Fruit fly (Drosophila melanogaster): ENCODE data around the gene CG10657.

The CG10657 gene

dm6 chr3L:12503865-12504650 lies 7.0 kb upstream of the CG10657 start, which contains the start of the genes CG10646 and vih:
Gene CG10646 (minus strand): TSS chr3L:12503894.
Gene vih (plus strand): TSS chr3L:12504292.
- TF ChIP-seq Fer3 (tag; optimal IDR thresholded peaks at IDR 0.05) = peak; percentile 27
- TF ChIP-seq MTF-1 (GFP tag; optimal IDR thresholded peaks at IDR 0.05; ENCODE audit: borderline replicate concordance) = no peak
- peak in 1 of 3 experiments; percentile 37 for TF ChIP-seq lola (GFP tag; optimal IDR thresholded peaks at IDR 0.05)
- TF ChIP-seq CG2889 (GFP tag; IDR thresholded peaks at IDR 0.05) = no peak
- no peak for TF ChIP-seq dm (GFP tag; optimal IDR thresholded peaks at IDR 0.05)
- TF ChIP-seq CG9609 (GFP tag; optimal IDR thresholded peaks at IDR 0.05) = no peak
- no peak for TF ChIP-seq tgo (GFP tag; IDR thresholded peaks at IDR 0.05)
- no peak for TF ChIP-seq esg (GFP tag; conservative IDR thresholded peaks at IDR 0.05)
- peak; percentile 85 for TF ChIP-seq sens (GFP tag)
- TF ChIP-seq lov (optimal IDR thresholded peaks at IDR 0.05) = no peak
- 0 out of 3 replicates have a peak, but pooled peaks have one; percentile 26 for TF ChIP-seq lov (GFP tag; IDR thresholded peaks at IDR 0.05)
- no peak for TF ChIP-seq cg (GFP tag; optimal IDR thresholded peaks at IDR 0.05)
- no peak for TF ChIP-seq run (tag; optimal IDR thresholded peaks at IDR 0.05)
- no peak for TF ChIP-seq CG12299 (tag; optimal IDR thresholded peaks at IDR 0.05)
- peak; percentile 75 for TF ChIP-seq CG4617 (GFP tag; optimal IDR thresholded peaks at IDR 0.05; ENCODE audit: borderline replicate concordance)
- TF ChIP-seq CG10959 (GFP tag; IDR thresholded peaks at IDR 0.05) = no peak
- no peak for TF ChIP-seq Jarid2 (GFP tag; optimal IDR thresholded peaks at IDR 0.05)
- no peak; the same call in 2 of the 3 replicates for TF ChIP-seq Doc3 (GFP tag; IDR thresholded peaks at IDR 0.05; ENCODE audit: partially characterized antibody)
- TF ChIP-seq bigmax (GFP tag; optimal IDR thresholded peaks at IDR 0.05) = no peak
- TF ChIP-seq Dip3 (GFP tag; optimal IDR thresholded peaks at IDR 0.05) = no peak
- TF ChIP-seq CG14441 (GFP tag; IDR thresholded peaks at IDR 0.05) = 0 out of 2 replicates have a peak, but pooled peaks have one; percentile 6
- TF ChIP-seq CG13296 (GFP tag; optimal IDR thresholded peaks at IDR 0.05) = peak; percentile 60
- peak; percentile 51 for TF ChIP-seq CG7271 (tag; optimal IDR thresholded peaks at IDR 0.05)
- TF ChIP-seq sim (GFP tag; IDR thresholded peaks at IDR 0.05) = no peak
- TF ChIP-seq Six4 (GFP tag; optimal IDR thresholded peaks at IDR 0.05) = peak; percentile 55
- no peak for TF ChIP-seq btn (GFP tag; optimal IDR thresholded peaks at IDR 0.05)
- no peak for TF ChIP-seq CG2129 (GFP tag; IDR thresholded peaks at IDR 0.05; ENCODE audit: partially characterized antibody)
- no peak for TF ChIP-seq pum (GFP tag; optimal IDR thresholded peaks at IDR 0.05)
- peak in 1 of 2 experiments; percentile 49 for TF ChIP-seq Hr51 (GFP tag; optimal IDR thresholded peaks at IDR 0.05)
- TF ChIP-seq CG12071 (GFP tag; optimal IDR thresholded peaks at IDR 0.05) = no peak
- TF ChIP-seq ato (GFP tag; IDR thresholded peaks at IDR 0.05; ENCODE audit: partially characterized antibody) = no peak
- no peak for TF ChIP-seq CG10565 (GFP tag; optimal IDR thresholded peaks at IDR 0.05)
- no peak for TF ChIP-seq Sin3A (optimal IDR thresholded peaks at IDR 0.05)
- TF ChIP-seq trh (GFP tag; optimal IDR thresholded peaks at IDR 0.05) = no peak
- TF ChIP-seq CG16813 (GFP tag; IDR thresholded peaks at IDR 0.05; ENCODE audit: partially characterized antibody) = no peak
- TF ChIP-seq Ptx1 (GFP tag; IDR thresholded peaks at IDR 0.05) = peak; percentile 39; the same call in 1 of the 2 replicates
- TF ChIP-seq dmrt11E (tag; optimal IDR thresholded peaks at IDR 0.05) = peak; percentile 56
- no peak for TF ChIP-seq usp (GFP tag; optimal IDR thresholded peaks at IDR 0.05)
- peak; percentile 42 for TF ChIP-seq Sry-β (GFP tag; optimal IDR thresholded peaks at IDR 0.05)
- TF ChIP-seq lilli (GFP tag; optimal IDR thresholded peaks at IDR 0.05) = peak; percentile 38
- no peak for TF ChIP-seq CG18476 (GFP tag; optimal IDR thresholded peaks at IDR 0.05)
- no peak for TF ChIP-seq slou (GFP tag; optimal IDR thresholded peaks at IDR 0.05)
- peak; percentile 91 for TF ChIP-seq CG10267 (tag; optimal IDR thresholded peaks at IDR 0.05)
- no peak for TF ChIP-seq Lim3 (GFP tag; IDR thresholded peaks at IDR 0.05)
- no peak for TF ChIP-seq CG14014 (GFP tag; IDR thresholded peaks at IDR 0.05)
- TF ChIP-seq oc (tag; optimal IDR thresholded peaks at IDR 0.05) = peak; percentile 11
- no peak for TF ChIP-seq zen2 (GFP tag; IDR thresholded peaks at IDR 0.05; ENCODE audit: partially characterized antibody)
- TF ChIP-seq Chrac-16 (GFP tag; optimal IDR thresholded peaks at IDR 0.05) = peak; percentile 40
- no peak for TF ChIP-seq corto (GFP tag; optimal IDR thresholded peaks at IDR 0.05)

Data from whole organism, embryonic.